Worm (Caenorhabditis elegans) whole organism, L3 larva: Measurements from ENCODE around the gene F46F5.15.

ENCODE experiments used
- ceh-82 ChIP-seq: fragments of 150-350 bp; optimal IDR thresholded peaks from 2 replicates; lab custom pipeline; 2014; ENCODE audit warnings: missing biosample characterization, missing genetic modification characterization
- egl-27 ChIP-seq: sonication (generic microtip); optimal IDR thresholded peaks from 4 replicates; lab custom pipeline; 2017; ENCODE audit warnings: missing biosample characterization, missing genetic modification reagents, missing genetic modification characterization
- fos-1 ChIP-seq: fragments of 150-350 bp; optimal IDR thresholded peaks from 2 replicates; lab custom pipeline; 2014; ENCODE audit warnings: missing biosample characterization, missing genetic modification characterization
- nhr-237 ChIP-seq: fragments of 150-350 bp; optimal IDR thresholded peaks from 2 replicates; lab custom pipeline; 2014; ENCODE audit warnings: missing biosample characterization, missing genetic modification characterization
- nhr-25 ChIP-seq: sonication (generic microtip); optimal IDR thresholded peaks from 2 replicates; lab custom pipeline; 2017; ENCODE audit warnings: missing biosample characterization, missing genetic modification characterization
- nhr-77 ChIP-seq: fragments of 150-350 bp; optimal IDR thresholded peaks from 2 replicates; lab custom pipeline; 2014; ENCODE audit warnings: missing biosample characterization, missing genetic modification characterization
- sea-2 ChIP-seq: fragments of 150-350 bp; sonication (generic microtip); optimal IDR thresholded peaks from 4 replicates; lab custom pipeline; 2014; ENCODE audit warnings: missing biosample characterization, missing genetic modification reagents, missing genetic modification characterization
- unc-39 ChIP-seq: sonication (generic microtip); optimal IDR thresholded peaks from 4 replicates; lab custom pipeline; 2017; ENCODE audit warnings: missing biosample characterization, missing genetic modification characterization
- unc-62 ChIP-seq: fragments of 150-350 bp; sonication (generic microtip); optimal IDR thresholded peaks from 4 replicates; lab custom pipeline; 2014; ENCODE audit warnings: missing biosample characterization, missing genetic modification reagents, missing genetic modification characterization
- zag-1 ChIP-seq: fragments of 150-350 bp; optimal IDR thresholded peaks from 2 replicates; lab custom pipeline; 2014; ENCODE audit warnings: missing biosample characterization, missing genetic modification characterization

ce11 chrII:757224-757623 lies 31.0 kb upstream of the F46F5.15 start:
- TF ChIP-seq nhr-77 (tag; lab: Kevin White, UChicago) (no peak), egl-27 (tag; lab: Kevin White, UChicago) (no peak), unc-62 (GFP tag; lab: Kevin White, UChicago) (no peak), ceh-82 (tag; lab: Kevin White, UChicago) (no peak), sea-2 (GFP tag; lab: Kevin White, UChicago) (no peak), zag-1 (tag; lab: Kevin White, UChicago) (no peak), nhr-25 (no peak), fos-1 (tag; lab: Kevin White, UChicago) (no peak), nhr-237 (no peak), unc-39 (tag; lab: Kevin White, UChicago) (no peak)
